Worm (Caenorhabditis elegans) whole organism, early embryonic: ENCODE measurements around the gene spas-1.

ENCODE experiments used
- B0310.2 ChIP-seq: sonication (generic microtip); optimal IDR thresholded peaks from 2 replicates; lab custom pipeline; 2016; ENCODE audit warnings: mild to moderate bottlenecking, missing genetic modification characterization, missing compliant biosample characterization
- aly-1 ChIP-seq: sonication (generic microtip); optimal IDR thresholded peaks from 2 replicates; lab custom pipeline; 2016; ENCODE audit warnings: missing genetic modification characterization, missing compliant biosample characterization
- ama-1 ChIP-seq: fragments of 150-350 bp; optimal IDR thresholded peaks from 2 replicates; lab custom pipeline; 2014
- ceh-36 ChIP-seq: sonication (generic microtip); optimal IDR thresholded peaks from 2 replicates; lab custom pipeline; 2016; ENCODE audit warnings: missing genetic modification characterization, inconsistent platforms, missing compliant biosample characterization
- hmbx-1 ChIP-seq: sonication (generic microtip); optimal IDR thresholded peaks from 2 replicates; lab custom pipeline; 2016; ENCODE audit warnings: mild to moderate bottlenecking, missing genetic modification characterization, missing compliant biosample characterization
- hmg-4 ChIP-seq: fragments of 200-800 bp; sonication (Bioruptor generic); optimal IDR thresholded peaks from 2 replicates; lab custom pipeline; 2018; ENCODE audit warnings: mild to moderate bottlenecking, missing genetic modification characterization, missing compliant biosample characterization
- pes-1 ChIP-seq: fragments of 200-800 bp; sonication (Bioruptor generic); IDR thresholded peaks from 2 replicates; pipeline ENCODE4 v1.3.6; 2022; ENCODE audit warnings: missing genetic modification reagents, missing genetic modification characterization, missing compliant biosample characterization
- sea-1 ChIP-seq: fragments of 200-800 bp; sonication (Bioruptor generic); conservative IDR thresholded peaks from 2 replicates; pipeline ENCODE4 v1.3.6; 2022; ENCODE audit warnings: missing genetic modification characterization, missing compliant biosample characterization
- tbx-11 ChIP-seq: fragments of 200-800 bp; sonication (Bioruptor generic); IDR thresholded peaks from 2 replicates; pipeline ENCODE4 v1.3.6; 2022; ENCODE audit warnings: missing genetic modification characterization, missing compliant biosample characterization
- tra-4 ChIP-seq: sonication (generic microtip); optimal IDR thresholded peaks from 2 replicates; lab custom pipeline; 2017; ENCODE audit warnings: missing genetic modification characterization, missing compliant biosample characterization

- TF ChIP-seq ceh-36 (no peak), hmg-4 (no peak), tbx-11 (GFP tag; lab: Robert Waterston, UW) (no peak), tra-4 (no peak), ama-1 (lab: Kevin White, UChicago) (no peak), pes-1 (GFP tag; lab: Robert Waterston, UW) (no peak), sea-1 (no peak), hmbx-1 (tag; lab: Kevin White, UChicago) (no peak), B0310.2 (tag; lab: Kevin White, UChicago) (no peak), aly-1 (tag; lab: Kevin White, UChicago) (no peak)
These were observed 34.3 kb upstream of the spas-1 start, which contains the start of gene pitr-3 for ce11 chrV:9141297-9141696.
